Worm (Caenorhabditis elegans) whole organism, mixed stage, embryonic: ENCODE measurements around the gene dohh-1.

Experiments
- M03D4.4 ChIP-seq: sonication (generic microtip); optimal IDR thresholded peaks from 2 replicates; lab custom pipeline; 2017; ENCODE audit warnings: mild to moderate bottlenecking, missing genetic modification characterization, missing compliant biosample characterization
- bed-3 ChIP-seq: fragments of 200-800 bp; sonication (Bioruptor generic); optimal IDR thresholded peaks from 3 replicates; lab custom pipeline; 2018; ENCODE audit warnings: mild to moderate bottlenecking, missing genetic modification characterization, moderate library complexity, missing compliant biosample characterization
- blmp-1 ChIP-seq: fragments of 150-350 bp; optimal IDR thresholded peaks from 2 replicates; lab custom pipeline; 2014; ENCODE audit warnings: missing biosample characterization, missing genetic modification characterization
- ceh-39 ChIP-seq: fragments of 150-350 bp; optimal IDR thresholded peaks from 2 replicates; lab custom pipeline; 2014; ENCODE audit warnings: missing biosample characterization, missing genetic modification characterization
- ceh-43 ChIP-seq: fragments of 200-800 bp; sonication (Bioruptor generic); optimal IDR thresholded peaks from 2 replicates; lab custom pipeline; 2018; ENCODE audit warnings: mild to moderate bottlenecking, missing genetic modification characterization, moderate library complexity, missing compliant biosample characterization
- ceh-83 ChIP-seq: fragments of 200-800 bp; sonication (Bioruptor generic); optimal IDR thresholded peaks from 2 replicates; lab custom pipeline; 2018; ENCODE audit warnings: mild to moderate bottlenecking, missing genetic modification characterization, missing compliant biosample characterization
- ces-1 ChIP-seq: fragments of 150-350 bp; optimal IDR thresholded peaks from 2 replicates; lab custom pipeline; 2014; ENCODE audit warnings: missing biosample characterization, missing genetic modification reagents, missing genetic modification characterization
- cnd-1 ChIP-seq: fragments of 200-800 bp; sonication (Bioruptor generic); optimal IDR thresholded peaks from 2 replicates; lab custom pipeline; 2018; ENCODE audit warnings: mild to moderate bottlenecking, missing genetic modification characterization, missing compliant biosample characterization
- drap-1 ChIP-seq: fragments of 200-800 bp; sonication (Bioruptor generic); optimal IDR thresholded peaks from 3 replicates; lab custom pipeline; 2018; ENCODE audit warnings: mild to moderate bottlenecking, missing genetic modification characterization, missing compliant biosample characterization
- elt-1 ChIP-seq: sonication (generic microtip); optimal IDR thresholded peaks from 2 replicates; lab custom pipeline; 2017; ENCODE audit warnings: missing genetic modification characterization, mild to moderate bottlenecking, missing compliant biosample characterization, antibody characterized with exemption, moderate library complexity, borderline replicate concordance; ENCODE audit not compliant: insufficient read depth
- elt-3 ChIP-seq: fragments of 150-350 bp; optimal IDR thresholded peaks from 2 replicates; lab custom pipeline; 2014; ENCODE audit warnings: missing biosample characterization, missing genetic modification characterization
- ham-2 ChIP-seq: fragments of 200-800 bp; sonication (Bioruptor generic); optimal IDR thresholded peaks from 2 replicates; lab custom pipeline; 2018; ENCODE audit warnings: mild to moderate bottlenecking, missing genetic modification characterization, missing compliant biosample characterization
- hlh-1 ChIP-seq: fragments of 150-350 bp; optimal IDR thresholded peaks from 2 replicates; lab custom pipeline; 2014; ENCODE audit warnings: missing biosample characterization, missing genetic modification reagents, missing genetic modification characterization
- lin-13 ChIP-seq: fragments of 150-350 bp; optimal IDR thresholded peaks from 2 replicates; lab custom pipeline; 2014; ENCODE audit warnings: missing biosample characterization, missing genetic modification characterization
- lsy-2 ChIP-seq: fragments of 150-350 bp; optimal IDR thresholded peaks from 2 replicates; lab custom pipeline; 2014; ENCODE audit warnings: missing biosample characterization, missing genetic modification characterization
- mab-5 ChIP-seq: fragments of 150-350 bp; optimal IDR thresholded peaks from 2 replicates; lab custom pipeline; 2014; ENCODE audit warnings: missing biosample characterization, missing genetic modification characterization
- mep-1 ChIP-seq: fragments of 150-350 bp; optimal IDR thresholded peaks from 2 replicates; lab custom pipeline; 2017; ENCODE audit warnings: missing biosample characterization, missing genetic modification reagents, missing genetic modification characterization, inconsistent platforms
- mls-2 ChIP-seq: sonication (generic microtip); optimal IDR thresholded peaks from 2 replicates; lab custom pipeline; 2016; ENCODE audit warnings: mild to moderate bottlenecking, missing genetic modification characterization, moderate library complexity, missing compliant biosample characterization
- nhr-12 ChIP-seq: fragments of 150-350 bp; optimal IDR thresholded peaks from 2 replicates; lab custom pipeline; 2014; ENCODE audit warnings: missing biosample characterization, missing genetic modification characterization
- nhr-237 ChIP-seq: fragments of 150-350 bp; optimal IDR thresholded peaks from 2 replicates; lab custom pipeline; 2014; ENCODE audit warnings: missing biosample characterization, missing genetic modification characterization
- nhr-28 ChIP-seq: fragments of 150-350 bp; optimal IDR thresholded peaks from 2 replicates; lab custom pipeline; 2014; ENCODE audit warnings: missing biosample characterization, missing genetic modification characterization
- pha-4 ChIP-seq: fragments of 150-350 bp; optimal IDR thresholded peaks from 2 replicates; lab custom pipeline; 2018; ENCODE audit warnings: missing biosample characterization, missing genetic modification reagents, missing genetic modification characterization
- sem-2 ChIP-seq: fragments of 200-800 bp; sonication (Bioruptor generic); optimal IDR thresholded peaks from 2 replicates; lab custom pipeline; 2018; ENCODE audit warnings: mild to moderate bottlenecking, missing genetic modification characterization, missing compliant biosample characterization
- snpc-4 ChIP-seq: fragments of 150-350 bp; optimal IDR thresholded peaks from 2 replicates; lab custom pipeline; 2014; ENCODE audit warnings: missing biosample characterization, missing genetic modification characterization
- sptf-1 ChIP-seq: sonication (generic microtip); optimal IDR thresholded peaks from 2 replicates; lab custom pipeline; 2017; ENCODE audit warnings: mild to moderate bottlenecking, missing genetic modification characterization, moderate library complexity, missing compliant biosample characterization
- tbx-8 ChIP-seq: fragments of 200-800 bp; sonication (Bioruptor generic); optimal IDR thresholded peaks from 2 replicates; lab custom pipeline; 2018; ENCODE audit warnings: mild to moderate bottlenecking, missing genetic modification characterization, moderate library complexity, missing compliant biosample characterization
- unc-39 ChIP-seq: fragments of 150-350 bp; optimal IDR thresholded peaks from 2 replicates; lab custom pipeline; 2014; ENCODE audit warnings: missing biosample characterization, missing genetic modification characterization
- unc-62 ChIP-seq: fragments of 150-350 bp; optimal IDR thresholded peaks from 2 replicates; lab custom pipeline; 2014; ENCODE audit warnings: missing biosample characterization, missing genetic modification reagents, missing genetic modification characterization
- ztf-11 ChIP-seq: fragments of 150-350 bp; optimal IDR thresholded peaks from 2 replicates; lab custom pipeline; 2014; ENCODE audit warnings: missing biosample characterization, missing genetic modification characterization

Gene dohh-1

DNA sequence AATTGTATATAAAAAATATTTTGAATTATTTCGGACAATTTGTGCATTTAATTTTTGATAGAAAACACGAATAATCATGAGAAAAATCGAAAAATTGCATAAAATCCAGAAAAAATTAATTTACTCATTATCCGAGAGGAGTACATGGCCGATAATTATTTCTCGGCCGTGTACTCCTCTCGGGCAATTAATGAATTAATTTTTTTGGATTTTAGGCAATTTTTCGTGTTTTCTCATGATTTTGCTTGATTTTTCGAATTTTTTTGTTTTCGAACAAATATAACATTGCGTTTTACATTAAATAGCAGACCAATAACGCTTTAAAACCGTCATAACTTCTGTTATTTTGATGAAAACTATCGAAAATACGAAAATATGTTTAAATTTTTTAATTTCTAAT lies 41.8 kb upstream of the dohh-1 start:
- TF ChIP-seq unc-39 (no peak), nhr-28 (tag; lab: Kevin White, UChicago) (no peak), drap-1 (GFP tag; lab: Kevin White, UChicago) (no peak), ces-1 (GFP tag; lab: Kevin White, UChicago) (no peak), nhr-237 (tag; lab: Kevin White, UChicago) (no peak), hlh-1 (no peak), pha-4 (tag; lab: Kevin White, UChicago) (no peak), lin-13 (tag; lab: Kevin White, UChicago) (no peak), ham-2 (GFP tag; lab: Kevin White, UChicago) (no peak), tbx-8 (no peak), unc-62 (GFP tag; lab: Kevin White, UChicago) (no peak), M03D4.4 (tag; lab: Kevin White, UChicago) (no peak), blmp-1 (no peak), mep-1 (tag; lab: Kevin White, UChicago) (no peak), snpc-4 (no peak), ceh-83 (GFP tag; lab: Kevin White, UChicago) (no peak), nhr-12 (tag; lab: Kevin White, UChicago) (no peak)

DNA sequence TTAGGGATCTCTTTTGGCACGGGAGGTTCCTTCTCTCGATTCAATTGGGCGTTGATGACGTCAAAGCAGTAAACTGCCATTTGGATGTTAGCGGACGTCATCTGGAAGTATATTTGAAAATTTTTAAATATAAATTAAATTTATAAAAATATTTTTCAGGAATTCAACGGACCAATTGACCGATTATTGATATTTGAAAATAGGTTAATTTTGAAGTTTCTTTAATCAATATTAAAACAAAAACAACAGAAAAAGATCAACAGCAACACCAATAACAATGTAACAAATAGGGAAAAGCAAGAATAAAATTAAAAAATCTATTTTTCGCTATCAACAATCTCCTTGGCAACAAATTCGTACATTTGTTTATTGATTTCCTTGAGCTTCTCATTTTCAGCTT lies 40.5 kb upstream of the dohh-1 start, which contains the start of gene R166.3:
Gene R166.3 (minus strand): TSS at position 101 of the 400 bp plus-strand sequence.
- TF ChIP-seq unc-62 (GFP tag; lab: Kevin White, UChicago) = no peak
- TF ChIP-seq bed-3 (GFP tag; lab: Kevin White, UChicago) = no peak
- no peak for TF ChIP-seq mep-1 (tag; lab: Kevin White, UChicago)
- TF ChIP-seq nhr-237 (tag; lab: Kevin White, UChicago) = no peak
- no peak for TF ChIP-seq mab-5 (tag; lab: Kevin White, UChicago)
- no peak for TF ChIP-seq sem-2
- TF ChIP-seq mls-2 (tag; lab: Kevin White, UChicago) = no peak

DNA sequence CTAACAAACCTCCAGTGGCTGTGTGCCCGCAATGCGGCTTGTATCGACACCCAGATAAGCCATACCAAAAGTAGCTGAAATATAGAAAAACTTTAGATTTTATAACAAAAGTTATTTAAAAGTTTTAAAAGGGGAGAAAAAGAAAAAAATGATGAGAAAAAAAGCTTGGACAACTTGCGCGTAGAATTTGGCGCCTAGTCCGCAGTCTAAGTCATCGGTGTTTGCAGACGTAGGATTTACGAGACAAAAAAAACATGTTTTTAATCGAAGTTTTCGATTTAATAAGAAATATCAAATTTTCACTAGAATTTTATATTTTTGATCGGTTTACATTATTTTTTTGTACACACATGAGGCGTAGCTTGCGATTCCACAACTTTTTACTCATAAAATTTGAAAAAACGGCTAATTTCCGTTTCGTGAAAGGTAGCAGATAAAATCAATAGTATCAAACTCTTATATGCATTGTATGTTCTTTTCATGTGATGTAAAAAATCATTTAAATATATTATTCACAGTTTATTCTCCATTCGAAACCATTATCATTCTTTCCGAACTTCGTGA lies 37.8 kb upstream of the dohh-1 start, which contains the start of gene pro-1:
Gene pro-1 (minus strand): TSS at position 74 of the 564 bp plus-strand sequence.
- peak; percentile 41 for TF ChIP-seq unc-62 (GFP tag; lab: Kevin White, UChicago)
- TF ChIP-seq ham-2 (GFP tag; lab: Kevin White, UChicago) = no peak
- TF ChIP-seq nhr-28 (tag; lab: Kevin White, UChicago) = no peak
- peak; percentile 16 for TF ChIP-seq ztf-11 (tag; lab: Kevin White, UChicago)
- peak; percentile 27 for TF ChIP-seq bed-3 (GFP tag; lab: Kevin White, UChicago)
- TF ChIP-seq sptf-1 = peak; percentile 77
- peak; percentile 45 for TF ChIP-seq M03D4.4 (tag; lab: Kevin White, UChicago)
- no peak for TF ChIP-seq elt-3 (tag; lab: Kevin White, UChicago)
- TF ChIP-seq pha-4 (tag; lab: Kevin White, UChicago) = peak; percentile 5
- TF ChIP-seq nhr-237 (tag; lab: Kevin White, UChicago) = peak; percentile 52
- peak; percentile 55 for TF ChIP-seq lsy-2 (tag; lab: Kevin White, UChicago)
- peak; percentile 21 for TF ChIP-seq mep-1 (tag; lab: Kevin White, UChicago)
- TF ChIP-seq ceh-83 (GFP tag; lab: Kevin White, UChicago) = peak; percentile 43
- peak; percentile 57 for TF ChIP-seq ceh-39
- peak; percentile 14 for TF ChIP-seq sem-2
- no peak for TF ChIP-seq snpc-4
- peak; percentile 46 for TF ChIP-seq ces-1 (GFP tag; lab: Kevin White, UChicago)

DNA sequence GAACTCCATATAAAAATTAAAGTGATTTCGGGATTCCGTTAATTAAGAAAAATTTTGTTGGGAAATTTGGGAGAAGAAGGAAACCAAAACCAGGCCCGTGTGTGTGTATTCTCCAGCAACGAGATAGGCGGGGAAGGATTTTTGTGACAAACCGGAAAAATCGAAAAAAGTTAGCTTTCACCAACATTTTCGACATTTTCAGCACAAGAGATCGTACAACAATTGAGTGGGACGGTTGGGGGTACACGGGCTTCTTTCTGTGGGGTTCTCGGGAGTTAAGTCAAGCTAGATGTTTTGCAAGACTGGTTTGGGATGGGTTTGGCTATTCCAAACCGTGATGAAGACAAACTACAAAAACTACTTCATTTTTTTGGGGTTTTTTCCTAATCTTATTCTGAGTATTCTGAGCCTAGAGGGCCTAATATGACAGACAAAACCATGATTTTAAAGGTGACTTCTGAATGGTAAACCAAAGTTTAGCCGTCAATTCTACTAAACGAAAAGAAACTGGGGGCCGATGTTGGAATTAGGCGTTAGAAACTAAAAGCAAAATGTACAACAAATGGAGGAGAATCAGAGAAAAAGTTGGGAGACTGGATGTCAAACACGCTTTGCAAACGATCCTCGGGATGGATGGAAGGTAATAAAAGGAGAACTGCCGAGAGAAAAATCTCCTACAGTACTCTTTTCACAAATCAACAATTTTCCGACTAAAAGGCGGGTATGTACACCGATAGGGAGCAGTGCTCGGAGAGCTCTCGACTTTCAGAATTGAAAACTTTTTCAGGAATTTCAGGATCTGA lies 36.9 kb upstream of the dohh-1 start:
- TF ChIP-seq ceh-43 (GFP tag; lab: Kevin White, UChicago) = no peak
- no peak for TF ChIP-seq ham-2 (GFP tag; lab: Kevin White, UChicago)
- TF ChIP-seq sptf-1 = no peak
- no peak for TF ChIP-seq lsy-2 (tag; lab: Kevin White, UChicago)
- no peak for TF ChIP-seq bed-3 (GFP tag; lab: Kevin White, UChicago)
- peak; percentile 29 for TF ChIP-seq cnd-1 (tag; lab: Kevin White, UChicago)
- no peak for TF ChIP-seq elt-1 (tag; lab: Kevin White, UChicago)
- no peak for TF ChIP-seq ceh-83 (GFP tag; lab: Kevin White, UChicago)
